Worm (Caenorhabditis elegans) whole organism, L2 larva: Measurements from ENCODE around the gene C54D10.3.

Source experiments
- elt-1 ChIP-seq: fragments of 150-350 bp; optimal IDR thresholded peaks from 2 replicates; lab custom pipeline; 2014; ENCODE audit warnings: missing biosample characterization, missing genetic modification characterization
- fos-1 ChIP-seq: fragments of 150-350 bp; optimal IDR thresholded peaks from 2 replicates; lab custom pipeline; 2014; ENCODE audit warnings: missing biosample characterization, missing genetic modification characterization
- nhr-77 ChIP-seq: fragments of 150-350 bp; optimal IDR thresholded peaks from 2 replicates; lab custom pipeline; 2014; ENCODE audit warnings: missing biosample characterization, missing genetic modification characterization

- TF ChIP-seq fos-1 (no peak), nhr-77 (tag; lab: Kevin White, UChicago) (no peak), elt-1 (tag; lab: Kevin White, UChicago) (no peak)
Observed at ce11 chrV:12405929-12406328, 12.5 kb upstream of the C54D10.3 start, which contains the start of gene K01D12.10.
